Fruit fly (Drosophila melanogaster): ENCODE results near the gene CG33500.
A peak's percentile ranks its signal among the peaks of the same experiment; 100 is the strongest.

The CG33500 gene

dm6 chr3L:11540330-11540702 lies 31.9 kb downstream of the CG33500 start (continued):
- TF ChIP-seq lbe (GFP tag; optimal IDR thresholded peaks at IDR 0.05) (no peak), her (GFP tag; optimal IDR thresholded peaks at IDR 0.05) (no peak), CG13287 (GFP tag; IDR thresholded peaks at IDR 0.05; ENCODE audit: partially characterized antibody) (no peak), CG11504 (tag; optimal IDR thresholded peaks at IDR 0.05) (peak; percentile 13), CG10147 (GFP tag; optimal IDR thresholded peaks at IDR 0.05) (peak; percentile 22), tap (tag; optimal IDR thresholded peaks at IDR 0.05) (no peak), Dp (GFP tag; optimal IDR thresholded peaks at IDR 0.05) (no peak), CG1603 (tag; optimal IDR thresholded peaks at IDR 0.05) (peak; percentile 40), CG5245 (GFP tag; optimal IDR thresholded peaks at IDR 0.05) (no peak), Hr51 (GFP tag; optimal IDR thresholded peaks at IDR 0.05) (no peak), ftz-f1 (GFP tag; optimal IDR thresholded peaks at IDR 0.05) (no peak), zfh2 (GFP tag; optimal IDR thresholded peaks at IDR 0.05) (no peak), gcm (GFP tag; optimal IDR thresholded peaks at IDR 0.05) (peak; percentile 7), toy (GFP tag; IDR thresholded peaks at IDR 0.05) (no peak), dan (GFP tag; IDR thresholded peaks at IDR 0.05) (no peak), CG4328 (GFP tag; optimal IDR thresholded peaks at IDR 0.05) (peak; percentile 6), Scr (GFP tag; IDR thresholded peaks at IDR 0.05; ENCODE audit: partially characterized antibody) (no peak), CG16779 (GFP tag; IDR thresholded peaks at IDR 0.05) (no peak), fd102C (GFP tag; optimal IDR thresholded peaks at IDR 0.05) (no peak), pita (GFP tag; optimal IDR thresholded peaks at IDR 0.05) (no peak), cwo (GFP tag; optimal IDR thresholded peaks at IDR 0.05) (no peak), bigmax (GFP tag; optimal IDR thresholded peaks at IDR 0.05) (no peak), gsb-n (tag; optimal IDR thresholded peaks at IDR 0.05) (peak; percentile 55), CG15073 (GFP tag; optimal IDR thresholded peaks at IDR 0.05) (no peak), knrl (GFP tag; IDR thresholded peaks at IDR 0.05; ENCODE audit: partially characterized antibody) (no peak), sug (tag; optimal IDR thresholded peaks at IDR 0.05) (peak; percentile 16), CG5180 (GFP tag; optimal IDR thresholded peaks at IDR 0.05) (no peak), Mes4 (GFP tag; optimal IDR thresholded peaks at IDR 0.05) (peak; percentile 24), CG11456 (GFP tag; IDR thresholded peaks at IDR 0.05) (0 out of 3 replicates have a peak, but pooled peaks have one; percentile 43), shn (GFP tag; optimal IDR thresholded peaks at IDR 0.05) (no peak), nau (GFP tag; optimal IDR thresholded peaks at IDR 0.05) (peak; percentile 64), Mad (GFP tag; optimal IDR thresholded peaks at IDR 0.05) (no peak), ham (GFP tag; IDR thresholded peaks at IDR 0.05) (no peak), CG2116 (GFP tag; optimal IDR thresholded peaks at IDR 0.05) (no peak), sd (tag; optimal IDR thresholded peaks at IDR 0.05) (no peak), Hmr (GFP tag; optimal IDR thresholded peaks at IDR 0.05) (peak; percentile 51), gt (GFP tag; IDR thresholded peaks at IDR 0.05) (no peak), CG16815 (GFP tag; optimal IDR thresholded peaks at IDR 0.05) (no peak), Atf-2 (GFP tag; optimal IDR thresholded peaks at IDR 0.05) (no peak), CG7928 (GFP tag; optimal IDR thresholded peaks at IDR 0.05) (no peak), ro (GFP tag; IDR thresholded peaks at IDR 0.05) (no peak), vfl (GFP tag; optimal IDR thresholded peaks at IDR 0.05) (no peak), CG32532 (GFP tag; IDR thresholded peaks at IDR 0.05) (no peak), CG17359 (tag; optimal IDR thresholded peaks at IDR 0.05) (peak; percentile 24), CG11695 (GFP tag; IDR thresholded peaks at IDR 0.05) (no peak), schlank (tag; optimal IDR thresholded peaks at IDR 0.05) (no peak), Side (GFP tag; optimal IDR thresholded peaks at IDR 0.05) (peak; percentile 47), CG34422 (GFP tag; IDR thresholded peaks at IDR 0.05) (no peak), CG12769 (tag; optimal IDR thresholded peaks at IDR 0.05) (no peak), CG15514 (GFP tag; optimal IDR thresholded peaks at IDR 0.05) (peak; percentile 54), inv (GFP tag; IDR thresholded peaks at IDR 0.05; ENCODE audit: partially characterized antibody) (no peak)

Measured in whole organism, embryonic.